Fruit fly (Drosophila melanogaster) whole organism, embryonic: ENCODE data around the gene Drs.

ENCODE experiments used
- Atf-2 ChIP-seq: fragments of 200-800 bp; sonication (Bioruptor generic); optimal IDR thresholded peaks from 2 replicates; lab custom pipeline; 2016; ENCODE audit warnings: missing biosample characterization, missing genetic modification characterization
- Awh ChIP-seq: fragments of 200-800 bp; sonication (Bioruptor generic); IDR thresholded peaks from 2 replicates; pipeline ENCODE4, ENCODE4 v1.3.6; 2022; ENCODE audit warnings: missing biosample characterization, missing genetic modification characterization
- B-H1 ChIP-seq: fragments of 200-800 bp; sonication (Bioruptor generic); IDR thresholded peaks from 3 replicates; pipeline ENCODE4 v1.3.6; 2022; ENCODE audit warnings: missing biosample characterization, missing genetic modification characterization
- Bdp1 ChIP-seq: fragments of 200-800 bp; sonication (Bioruptor generic); optimal IDR thresholded peaks from 3 replicates; lab custom pipeline; 2016; ENCODE audit warnings: missing biosample characterization, missing genetic modification characterization
- Bteb2 ChIP-seq: fragments of 200-800 bp; sonication (Bioruptor generic); optimal IDR thresholded peaks from 2 replicates; lab custom pipeline; 2016; ENCODE audit warnings: missing biosample characterization, missing genetic modification characterization
- CG10366 ChIP-seq: fragments of 200-800 bp; sonication (Bioruptor generic); IDR thresholded peaks from 2 replicates; pipeline ENCODE4 v1.3.6; 2022; ENCODE audit warnings: missing biosample characterization, missing genetic modification characterization
- CG10462 ChIP-seq: fragments of 200-800 bp; sonication (Bioruptor generic); optimal IDR thresholded peaks from 2 replicates; lab custom pipeline; 2016; ENCODE audit warnings: missing biosample characterization, missing genetic modification characterization
- CG14667 ChIP-seq: fragments of 200-800 bp; sonication (Bioruptor generic); IDR thresholded peaks from 2 replicates; pipeline ENCODE4 v1.3.6; 2022; ENCODE audit warnings: missing biosample characterization, missing genetic modification characterization
- CG15514 ChIP-seq: fragments of 200-800 bp; sonication (Bioruptor generic); optimal IDR thresholded peaks from 3 replicates; lab custom pipeline; 2017; ENCODE audit warnings: missing biosample characterization, missing genetic modification characterization, mild to moderate bottlenecking, moderate library complexity, missing genetic modification reagents
- CG15696 ChIP-seq: fragments of 200-800 bp; sonication (Bioruptor generic); optimal IDR thresholded peaks from 2 replicates; lab custom pipeline; 2019; ENCODE audit warnings: missing biosample characterization, mild to moderate bottlenecking, missing genetic modification characterization, moderate library complexity
- CG18599 ChIP-seq: fragments of 200-800 bp; sonication (Bioruptor generic); optimal IDR thresholded peaks from 3 replicates; lab custom pipeline; 2017; ENCODE audit warnings: missing biosample characterization, missing genetic modification characterization, mild to moderate bottlenecking, moderate library complexity, missing genetic modification reagents
- CG2678 ChIP-seq: fragments of 200-800 bp; sonication (Bioruptor generic); optimal IDR thresholded peaks from 3 replicates; lab custom pipeline; 2019; ENCODE audit warnings: missing biosample characterization, mild to moderate bottlenecking, missing genetic modification characterization, moderate library complexity
- CG30403 ChIP-seq: fragments of 200-800 bp; sonication (Bioruptor generic); optimal IDR thresholded peaks from 3 replicates; lab custom pipeline; 2016; ENCODE audit warnings: missing biosample characterization, missing genetic modification characterization
- CG32532 ChIP-seq: fragments of 200-800 bp; sonication (Bioruptor generic); IDR thresholded peaks from 2 replicates; pipeline ENCODE4 v1.3.6; 2022; ENCODE audit warnings: missing biosample characterization, missing genetic modification characterization
- CG3726 ChIP-seq: fragments of 200-800 bp; sonication (Bioruptor generic); IDR thresholded peaks from 3 replicates; pipeline ENCODE4, ENCODE4 v1.3.6; 2022; ENCODE audit warnings: missing biosample characterization, missing genetic modification characterization
- CG7928 ChIP-seq: fragments of 200-800 bp; sonication (Bioruptor generic); optimal IDR thresholded peaks from 2 replicates; lab custom pipeline; 2017; ENCODE audit warnings: missing biosample characterization, mild to moderate bottlenecking, missing genetic modification characterization
- CG7987 ChIP-seq: fragments of 200-800 bp; sonication (Bioruptor generic); optimal IDR thresholded peaks from 2 replicates; lab custom pipeline; 2018; ENCODE audit warnings: missing biosample characterization, mild to moderate bottlenecking, missing genetic modification characterization, moderate library complexity
- Camta ChIP-seq: fragments of 200-800 bp; sonication (Bioruptor generic); optimal IDR thresholded peaks from 2 replicates; lab custom pipeline; 2016; ENCODE audit warnings: missing biosample characterization, missing genetic modification characterization
- Dek ChIP-seq: fragments of 200-800 bp; sonication (Bioruptor generic); optimal IDR thresholded peaks from 3 replicates; lab custom pipeline; 2019; ENCODE audit warnings: missing biosample characterization, mild to moderate bottlenecking, missing genetic modification characterization, moderate library complexity
- Drgx ChIP-seq: fragments of 200-800 bp; sonication (Bioruptor generic); IDR thresholded peaks from 2 replicates; pipeline ENCODE4 v1.3.6; 2022; ENCODE audit warnings: missing biosample characterization, missing genetic modification characterization
- GATAe ChIP-seq: fragments of 200-800 bp; sonication (Bioruptor generic); conservative IDR thresholded peaks from 2 replicates; pipeline ENCODE4 v1.3.6; 2022; ENCODE audit warnings: missing biosample characterization, missing genetic modification characterization
- Gug ChIP-seq: fragments of 200-800 bp; sonication (Bioruptor generic); IDR thresholded peaks from 4 replicates; pipeline ENCODE4 v1.3.6; 2022; ENCODE audit warnings: missing biosample characterization, missing genetic modification characterization
- HLH4C ChIP-seq: fragments of 200-800 bp; sonication (Bioruptor generic); IDR thresholded peaks from 3 replicates; pipeline ENCODE4 v1.3.6; 2022; ENCODE audit warnings: missing biosample characterization, missing genetic modification characterization; ENCODE audit not compliant: partially characterized antibody
- Hand ChIP-seq: fragments of 200-800 bp; sonication (Bioruptor generic); optimal IDR thresholded peaks from 2 replicates; lab custom pipeline; 2017; ENCODE audit warnings: mild to moderate bottlenecking, missing biosample characterization, missing genetic modification reagents, missing genetic modification characterization
- Hr39 ChIP-seq: fragments of >200 bp; optimal IDR thresholded peaks from 2 replicates; lab custom pipeline; 2017
- Hr78 ChIP-seq, 2 experiments: fragments of 200-800 bp in 1 of 2; fragments of >200 bp in 1 of 2; sonication (Bioruptor generic) in 1 of 2; optimal IDR thresholded peaks; 2 replicates each; lab custom pipeline; 2017 to 2019; ENCODE audit warnings: missing biosample characterization in 2 of 2, missing genetic modification characterization in 2 of 2, mild to moderate bottlenecking in 1 of 2, moderate library complexity in 1 of 2
- Jarid2 ChIP-seq: fragments of 200-800 bp; sonication (Bioruptor generic); optimal IDR thresholded peaks from 3 replicates; lab custom pipeline; 2017; ENCODE audit warnings: mild to moderate bottlenecking, missing biosample characterization, missing genetic modification reagents, missing genetic modification characterization
- MESR4 ChIP-seq: fragments of 200-800 bp; sonication (Bioruptor generic); optimal IDR thresholded peaks from 2 replicates; lab custom pipeline; 2018; ENCODE audit warnings: missing biosample characterization, mild to moderate bottlenecking, missing genetic modification characterization, moderate library complexity
- Oaz ChIP-seq: fragments of 200-800 bp; sonication (Bioruptor generic); IDR thresholded peaks from 2 replicates; pipeline ENCODE4 v1.3.6; 2022; ENCODE audit warnings: missing biosample characterization, missing genetic modification characterization
- Taf1 ChIP-seq: fragments of 200-800 bp; sonication (Bioruptor generic); IDR thresholded peaks from 2 replicates; pipeline ENCODE4 v1.3.6; 2022; ENCODE audit warnings: missing biosample characterization, missing genetic modification characterization
- Trl ChIP-seq, 3 experiments: fragments of >200 bp in 2 of 3; fragments of 200-800 bp in 1 of 3; sonication (Bioruptor generic) in 1 of 3; optimal IDR thresholded peaks; 2 replicates in 1 of 3; 3 replicates in 2 of 3; lab custom pipeline; 2016 to 2017; ENCODE audit warnings: missing biosample characterization in 1 of 3, missing genetic modification characterization in 1 of 3
- Vsx1 ChIP-seq: fragments of 200-800 bp; sonication (Bioruptor generic); optimal IDR thresholded peaks from 2 replicates; lab custom pipeline; 2017; ENCODE audit warnings: missing biosample characterization, mild to moderate bottlenecking, missing genetic modification characterization, missing genetic modification reagents
- btn ChIP-seq: fragments of 200-800 bp; sonication (Bioruptor generic); optimal IDR thresholded peaks from 2 replicates; lab custom pipeline; 2016; ENCODE audit warnings: missing biosample characterization, missing genetic modification characterization
- cad ChIP-seq: fragments of >200 bp; optimal IDR thresholded peaks from 2 replicates; lab custom pipeline; 2017; ENCODE audit warnings: missing biosample characterization, missing genetic modification characterization
- cg ChIP-seq: fragments of 200-800 bp; sonication (Bioruptor generic); optimal IDR thresholded peaks from 3 replicates; lab custom pipeline; 2019; ENCODE audit warnings: missing biosample characterization, mild to moderate bottlenecking, missing genetic modification characterization, moderate library complexity
- dimm ChIP-seq: fragments of 200-800 bp; sonication (Bioruptor generic); IDR thresholded peaks from 2 replicates; pipeline ENCODE4 v1.3.6; 2022; ENCODE audit warnings: missing biosample characterization, missing genetic modification characterization
- dysf ChIP-seq: fragments of 200-800 bp; sonication (Bioruptor generic); IDR thresholded peaks from 3 replicates; pipeline ENCODE4 v1.3.6; 2022; ENCODE audit warnings: missing biosample characterization, missing genetic modification characterization
- esg ChIP-seq: fragments of 200-800 bp; sonication (Bioruptor generic); conservative IDR thresholded peaks from 2 replicates; pipeline ENCODE4 v1.3.6; 2022; ENCODE audit warnings: missing biosample characterization, missing genetic modification characterization
- ewg ChIP-seq: fragments of 200-800 bp; sonication (Bioruptor generic); optimal IDR thresholded peaks from 3 replicates; lab custom pipeline; 2017; ENCODE audit warnings: mild to moderate bottlenecking, missing biosample characterization, missing genetic modification reagents, missing genetic modification characterization
- fd64A ChIP-seq: fragments of 200-800 bp; sonication (Bioruptor generic); optimal IDR thresholded peaks from 3 replicates; lab custom pipeline; 2018; ENCODE audit warnings: missing biosample characterization, mild to moderate bottlenecking, missing genetic modification characterization
- fu2 ChIP-seq: fragments of 200-800 bp; sonication (Bioruptor generic); optimal IDR thresholded peaks from 2 replicates; lab custom pipeline; 2016; ENCODE audit warnings: missing biosample characterization, missing genetic modification characterization
- gcm ChIP-seq: fragments of 200-800 bp; sonication (Bioruptor generic); optimal IDR thresholded peaks from 2 replicates; lab custom pipeline; 2019; ENCODE audit warnings: missing biosample characterization, mild to moderate bottlenecking, missing genetic modification characterization, moderate library complexity
- kah ChIP-seq: fragments of 200-800 bp; sonication (Bioruptor generic); optimal IDR thresholded peaks from 2 replicates; lab custom pipeline; 2018; ENCODE audit warnings: missing biosample characterization, mild to moderate bottlenecking, missing genetic modification characterization
- lbe ChIP-seq: fragments of 200-800 bp; sonication (Bioruptor generic); optimal IDR thresholded peaks from 2 replicates; lab custom pipeline; 2016; ENCODE audit warnings: missing biosample characterization, mild to moderate bottlenecking, missing genetic modification characterization
- pita ChIP-seq: fragments of 200-800 bp; sonication (Bioruptor generic); optimal IDR thresholded peaks from 2 replicates; lab custom pipeline; 2017; ENCODE audit warnings: missing biosample characterization, mild to moderate bottlenecking, missing genetic modification characterization
- slou ChIP-seq: fragments of 200-800 bp; sonication (Bioruptor generic); optimal IDR thresholded peaks from 3 replicates; lab custom pipeline; 2016; ENCODE audit warnings: missing biosample characterization, missing genetic modification characterization
- sug ChIP-seq: fragments of 200-800 bp; optimal IDR thresholded peaks from 2 replicates; lab custom pipeline; 2019; ENCODE audit warnings: missing biosample characterization, mild to moderate bottlenecking, missing genetic modification characterization, moderate library complexity
- trh ChIP-seq: fragments of 200-800 bp; sonication (Bioruptor generic); optimal IDR thresholded peaks from 2 replicates; lab custom pipeline; 2016; ENCODE audit warnings: missing biosample characterization, missing genetic modification characterization
- vnd ChIP-seq: fragments of 200-800 bp; sonication (Bioruptor generic); IDR thresholded peaks from 3 replicates; pipeline ENCODE4 v1.3.6; 2022; ENCODE audit warnings: missing biosample characterization, missing genetic modification characterization; ENCODE audit not compliant: partially characterized antibody
- zf30C ChIP-seq: fragments of 200-800 bp; sonication (Bioruptor generic); optimal IDR thresholded peaks from 3 replicates; lab custom pipeline; 2018; ENCODE audit warnings: missing biosample characterization, mild to moderate bottlenecking, missing genetic modification characterization

Drs gene

DNA sequence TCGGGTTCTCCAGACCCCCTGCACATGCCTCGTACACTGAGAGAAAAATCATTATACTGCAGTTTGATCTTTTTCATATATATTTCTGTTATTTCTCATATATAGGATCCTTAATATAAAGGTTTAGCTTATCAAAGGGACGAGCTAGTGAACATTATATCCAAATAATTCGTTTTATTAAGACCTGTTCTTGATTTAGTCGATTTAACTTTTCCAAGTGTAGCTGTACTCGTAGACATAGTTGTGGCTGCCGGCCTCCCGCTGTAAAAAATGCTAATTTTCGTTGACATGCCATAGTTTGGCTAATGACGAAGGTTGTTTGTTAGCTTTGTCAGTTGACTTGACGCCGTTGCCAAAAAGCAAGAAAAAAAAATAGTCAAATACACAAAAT, 13.1 kb downstream of the Drs start (continued):
- peak; percentile 87 for TF ChIP-seq CG18599
- 0 out of 2 replicates have a peak, but pooled peaks have one; percentile 21 for TF ChIP-seq GATAe (GFP tag; lab: Robert Waterston, UW)
- TF ChIP-seq lbe (GFP tag; lab: Kevin White, UChicago), result no peak
- peak; percentile 77 for TF ChIP-seq Oaz (GFP tag; lab: Robert Waterston, UW)
- TF ChIP-seq Atf-2 (GFP tag; lab: Kevin White, UChicago), result peak; percentile 70
- peak; percentile 62 for TF ChIP-seq CG7987 (GFP tag; lab: Kevin White, UChicago)
- peak; percentile 71 for TF ChIP-seq trh (GFP tag; lab: Kevin White, UChicago)
- peak; percentile 77 for TF ChIP-seq B-H1 (GFP tag; lab: Robert Waterston, UW)
- TF ChIP-seq fu2 (GFP tag; lab: Kevin White, UChicago), result peak; percentile 28
- TF ChIP-seq CG7928, result peak; percentile 60
- peak; percentile 87 for TF ChIP-seq gcm
- TF ChIP-seq Drgx (GFP tag; lab: Robert Waterston, UW), result peak; percentile 75
- TF ChIP-seq pita, result no peak
- peak; percentile 83 for TF ChIP-seq CG10366 (GFP tag; lab: Robert Waterston, UW)
- TF ChIP-seq Bteb2 (GFP tag; lab: Kevin White, UChicago), result peak; percentile 78
- TF ChIP-seq CG15696, result peak; percentile 86
- TF ChIP-seq Hand (GFP tag; lab: Kevin White, UChicago), result peak; percentile 69
- TF ChIP-seq CG30403 (GFP tag; lab: Kevin White, UChicago), result peak; percentile 84
- TF ChIP-seq MESR4 (GFP tag; lab: Kevin White, UChicago), result no peak
- TF ChIP-seq CG32532 (GFP tag; lab: Robert Waterston, UW), result peak; percentile 93
- TF ChIP-seq HLH4C, result no peak
- no peak for TF ChIP-seq Hr39 (lab: Kevin White, UChicago)
- TF ChIP-seq CG15514, result peak; percentile 71
- TF ChIP-seq Taf1, result peak; percentile 87
- TF ChIP-seq CG14667 (GFP tag; lab: Robert Waterston, UW), result peak; percentile 74
- TF ChIP-seq Awh (GFP tag; lab: Robert Waterston, UW), result peak; percentile 70; the same call in 1 of the 2 replicates
- TF ChIP-seq Dek (tag; lab: Kevin White, UChicago), result peak; percentile 83
- peak; percentile 79 for TF ChIP-seq CG3726 (GFP tag; lab: Robert Waterston, UW)
- TF ChIP-seq CG10462 (GFP tag; lab: Kevin White, UChicago), result peak; percentile 78
- peak; percentile 57 for TF ChIP-seq kah
- TF ChIP-seq fd64A (GFP tag; lab: Kevin White, UChicago), result peak; percentile 72
- peak; percentile 90 for TF ChIP-seq sug (tag; lab: Kevin White, UChicago)
- peak; percentile 33; the same call in 1 of the 2 replicates for TF ChIP-seq dimm (GFP tag; lab: Robert Waterston, UW)
- peak; percentile 88 for TF ChIP-seq dysf (GFP tag; lab: Robert Waterston, UW)
- TF ChIP-seq Camta (GFP tag; lab: Kevin White, UChicago), result peak; percentile 81
- TF ChIP-seq ewg, result peak; percentile 64
- peak; percentile 44 for TF ChIP-seq btn (GFP tag; lab: Kevin White, UChicago)
- TF ChIP-seq zf30C (GFP tag; lab: Kevin White, UChicago), result peak; percentile 79
- peak; percentile 60; the same call in 3 of the 4 replicates for TF ChIP-seq Gug (GFP tag; lab: Robert Waterston, UW)
- TF ChIP-seq Vsx1 (GFP tag; lab: Kevin White, UChicago), result peak; percentile 65
- TF ChIP-seq CG2678 (tag; lab: Kevin White, UChicago), result peak; percentile 91
- TF ChIP-seq vnd, result no peak
- TF ChIP-seq Hr78 (GFP tag; optimal IDR thresholded peaks at IDR 0.05; lab: Kevin White, UChicago), result peak in 1 of 2 experiments; percentile 55
- no peak for TF ChIP-seq Trl (optimal IDR thresholded peaks at IDR 0.05; lab: Kevin White, UChicago)
- peak; percentile 75 for TF ChIP-seq Trl (GFP tag; optimal IDR thresholded peaks at IDR 0.05; lab: Kevin White, UChicago)
- TF ChIP-seq slou (GFP tag; lab: Kevin White, UChicago), result peak; percentile 48
- no peak for TF ChIP-seq cad (GFP tag; lab: Kevin White, UChicago)
- peak; percentile 22 for TF ChIP-seq Jarid2 (GFP tag; lab: Kevin White, UChicago)
- TF ChIP-seq Bdp1 (GFP tag; lab: Kevin White, UChicago), result peak; percentile 61
- TF ChIP-seq cg (GFP tag; lab: Kevin White, UChicago), result no peak
- TF ChIP-seq esg (GFP tag; lab: Robert Waterston, UW), result peak; percentile 80
